Fruit fly (Drosophila melanogaster) Kc167 (cell line): ENCODE measurements around the gene CG8191.

Experiments used
- Myc ChIP-seq: fragments of >200 bp; optimal IDR thresholded peaks from 2 replicates; lab custom pipeline; 2017; ENCODE audit warnings: missing external identifiers
- h ChIP-seq: fragments of >200 bp; optimal IDR thresholded peaks from 3 replicates; lab custom pipeline; 2018; ENCODE audit warnings: missing external identifiers
- insv ChIP-seq: fragments of >200 bp; optimal IDR thresholded peaks from 3 replicates; lab custom pipeline; 2018; ENCODE audit warnings: missing external identifiers
- psq ChIP-seq: fragments of >200 bp; optimal IDR thresholded peaks from 2 replicates; lab custom pipeline; 2017; ENCODE audit warnings: missing external identifiers
- ttk ChIP-seq: sonication (Bioruptor generic); optimal IDR thresholded peaks from 2 replicates; lab custom pipeline; 2017; ENCODE audit warnings: missing external identifiers

DNA sequence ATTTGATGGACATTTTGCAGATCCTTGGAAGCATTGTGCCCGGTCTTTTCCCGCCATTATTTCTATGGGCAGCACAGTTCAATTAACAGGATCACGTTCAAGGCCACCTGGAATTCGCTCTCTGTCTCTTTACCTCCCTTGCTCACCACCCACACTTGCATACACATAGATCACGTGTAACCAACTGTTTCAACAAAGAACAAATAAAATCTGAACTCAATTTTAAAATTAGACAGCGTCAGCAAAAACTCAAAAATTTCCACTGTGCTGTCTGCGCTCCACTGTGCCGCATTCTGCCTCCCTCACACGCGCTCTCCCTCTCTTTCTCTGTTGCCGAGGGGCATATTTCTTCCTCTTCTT is 22.4 kb upstream of the CG8191 start:
- TF ChIP-seq ttk (lab: Kevin White, UChicago) (no peak), Myc (lab: Kevin White, UChicago) (no peak), psq (lab: Kevin White, UChicago) (no peak), h (lab: Kevin White, UChicago) (no peak), insv (lab: Kevin White, UChicago) (no peak)
